Worm (Caenorhabditis elegans): ENCODE measurements around the gene ZK1055.7.

The ZK1055.7 gene

ce11 chrV:6630769-6631168 is 25.6 kb upstream of the ZK1055.7 start:
- TF ChIP-seq mbf-1 (tag; optimal IDR thresholded peaks at IDR 0.05) = no peak
- no peak for TF ChIP-seq nhr-25 (tag; optimal IDR thresholded peaks at IDR 0.05)
- TF ChIP-seq C34F6.9 (tag; optimal IDR thresholded peaks at IDR 0.05) = peak; percentile 44
- TF ChIP-seq lsy-2 (tag; optimal IDR thresholded peaks at IDR 0.05) = peak in 1 of 2 experiments; percentile 46
- TF ChIP-seq nhr-21 (tag; optimal IDR thresholded peaks at IDR 0.05) = peak; percentile 61
- TF ChIP-seq mdl-1 (tag; optimal IDR thresholded peaks at IDR 0.05) = no peak
- TF ChIP-seq elt-3 (tag; optimal IDR thresholded peaks at IDR 0.05) = no peak

- TF ChIP-seq unc-55 (GFP tag; optimal IDR thresholded peaks at IDR 0.05) = no peak
- TF ChIP-seq F13H6.1 (tag; optimal IDR thresholded peaks at IDR 0.05) = no peak
- TF ChIP-seq R02D3.7 (tag; optimal IDR thresholded peaks at IDR 0.05) = no peak
- no peak for TF ChIP-seq nhr-21 (tag; optimal IDR thresholded peaks at IDR 0.05)
Measured at ce11 chrV:6626244-6626643, 21.1 kb upstream of the ZK1055.7 start, which contains the start of gene ppt-1. TSS of gene ppt-1 (minus strand) at chrV:6626344.

ce11 chrV:6621894-6622293 is 16.7 kb upstream of the ZK1055.7 start, which contains the start of gene nhr-37:
TSS of gene nhr-37 (plus strand) at chrV:6622194.
- TF ChIP-seq egl-27 (tag; optimal IDR thresholded peaks at IDR 0.05) (no peak), ceh-16 (tag; optimal IDR thresholded peaks at IDR 0.05) (no peak), mdl-1 (tag; optimal IDR thresholded peaks at IDR 0.05) (no peak), ZK546.5 (tag; optimal IDR thresholded peaks at IDR 0.05) (no peak), dmd-4 (tag; optimal IDR thresholded peaks at IDR 0.05) (no peak), C34F6.9 (tag; optimal IDR thresholded peaks at IDR 0.05) (no peak), sma-9 (GFP tag; optimal IDR thresholded peaks at IDR 0.05) (no peak), sma-9 (tag; optimal IDR thresholded peaks at IDR 0.05) (no peak), unc-39 (tag; optimal IDR thresholded peaks at IDR 0.05) (no peak), mab-5 (tag; optimal IDR thresholded peaks at IDR 0.05) (no peak), nhr-23 (tag; optimal IDR thresholded peaks at IDR 0.05) (no peak), alr-1 (tag; optimal IDR thresholded peaks at IDR 0.05) (no peak), mbf-1 (tag; optimal IDR thresholded peaks at IDR 0.05) (no peak), elt-3 (tag; optimal IDR thresholded peaks at IDR 0.05) (no peak), nhr-21 (tag; optimal IDR thresholded peaks at IDR 0.05) (no peak), nhr-77 (tag; optimal IDR thresholded peaks at IDR 0.05) (no peak)

- TF ChIP-seq lin-13 (GFP tag; optimal IDR thresholded peaks at IDR 0.05) = no peak
- TF ChIP-seq mab-5 (tag; optimal IDR thresholded peaks at IDR 0.05) = no peak
- TF ChIP-seq snpc-4 (tag; optimal IDR thresholded peaks at IDR 0.05) = no peak
- no peak for TF ChIP-seq mdl-1 (tag; optimal IDR thresholded peaks at IDR 0.05)
- peak; percentile 35 for TF ChIP-seq sma-3 (GFP tag; optimal IDR thresholded peaks at IDR 0.05)
- no peak for TF ChIP-seq nhr-77 (tag; optimal IDR thresholded peaks at IDR 0.05)
Measured at ce11 chrV:6620809-6621208, 15.6 kb upstream of the ZK1055.7 start.

ce11 chrV:6616294-6616693 is 11.1 kb upstream of the ZK1055.7 start:
- TF ChIP-seq sma-9 (GFP tag; optimal IDR thresholded peaks at IDR 0.05) (no peak), sma-9 (tag; optimal IDR thresholded peaks at IDR 0.05) (no peak), fos-1 (tag; optimal IDR thresholded peaks at IDR 0.05) (peak; percentile 31)

- no peak for TF ChIP-seq unc-39 (tag; optimal IDR thresholded peaks at IDR 0.05)
- TF ChIP-seq dmd-4 (tag; optimal IDR thresholded peaks at IDR 0.05) = no peak
- TF ChIP-seq snpc-4 (tag; optimal IDR thresholded peaks at IDR 0.05) = no peak
- no peak for TF ChIP-seq blmp-1 (tag; optimal IDR thresholded peaks at IDR 0.05; ENCODE audit: insufficient read depth)
- no peak for TF ChIP-seq nhr-25 (tag; optimal IDR thresholded peaks at IDR 0.05)
- no peak for TF ChIP-seq C34F6.9 (tag; optimal IDR thresholded peaks at IDR 0.05)
- no peak for TF ChIP-seq egl-27 (tag; optimal IDR thresholded peaks at IDR 0.05)
- no peak for TF ChIP-seq lsy-2 (tag; optimal IDR thresholded peaks at IDR 0.05)
- no peak for TF ChIP-seq nhr-12 (tag; optimal IDR thresholded peaks at IDR 0.05)
- no peak for TF ChIP-seq nhr-77 (tag; optimal IDR thresholded peaks at IDR 0.05)
- TF ChIP-seq crh-2 (tag; optimal IDR thresholded peaks at IDR 0.05) = no peak
- TF ChIP-seq nhr-10 (tag; optimal IDR thresholded peaks at IDR 0.05) = no peak
- no peak for TF ChIP-seq alr-1 (tag; optimal IDR thresholded peaks at IDR 0.05)
- TF ChIP-seq unc-55 (GFP tag; optimal IDR thresholded peaks at IDR 0.05) = no peak
- no peak for TF ChIP-seq lin-13 (GFP tag; optimal IDR thresholded peaks at IDR 0.05)
- no peak for TF ChIP-seq sma-3 (GFP tag; optimal IDR thresholded peaks at IDR 0.05)
Measured at ce11 chrV:6614968-6615367, 9.8 kb upstream of the ZK1055.7 start.

Data from whole organism, L2 larva.